Worm (Caenorhabditis elegans) whole organism, L4/young adult: ENCODE measurements around the gene suca-1.

Experiments
- W03F9.2 ChIP-seq: fragments of 150-350 bp; optimal IDR thresholded peaks from 2 replicates; lab custom pipeline; 2014; ENCODE audit warnings: missing biosample characterization, missing genetic modification characterization
- dao-5 ChIP-seq: sonication (generic microtip); optimal IDR thresholded peaks from 2 replicates; lab custom pipeline; 2016; ENCODE audit warnings: missing genotype, missing genetic modification characterization, moderate library complexity, missing compliant biosample characterization
- him-1 ChIP-seq: sonication (generic microtip); optimal IDR thresholded peaks from 2 replicates; lab custom pipeline; 2016; ENCODE audit warnings: missing genotype, missing genetic modification reagents, missing genetic modification characterization, missing compliant biosample characterization

Gene suca-1

ce11 chrX:10881984-10882383 lies 17.9 kb downstream of the suca-1 start, which contains the start of gene T21E8.6:
Gene T21E8.6, plus strand, starts transcription at chrX:10882284.
- no peak for TF ChIP-seq dao-5
- no peak for TF ChIP-seq him-1 (tag; lab: Kevin White, UChicago)
- no peak for TF ChIP-seq W03F9.2 (tag; lab: Kevin White, UChicago)

ce11 chrX:10880509-10880908 lies 19.4 kb downstream of the suca-1 start, which contains the start of gene T21E8.4:
Gene T21E8.4, plus strand, starts transcription at chrX:10880809.
- TF ChIP-seq dao-5: no peak
- TF ChIP-seq him-1 (tag; lab: Kevin White, UChicago): no peak
- no peak for TF ChIP-seq W03F9.2 (tag; lab: Kevin White, UChicago)

DNA sequence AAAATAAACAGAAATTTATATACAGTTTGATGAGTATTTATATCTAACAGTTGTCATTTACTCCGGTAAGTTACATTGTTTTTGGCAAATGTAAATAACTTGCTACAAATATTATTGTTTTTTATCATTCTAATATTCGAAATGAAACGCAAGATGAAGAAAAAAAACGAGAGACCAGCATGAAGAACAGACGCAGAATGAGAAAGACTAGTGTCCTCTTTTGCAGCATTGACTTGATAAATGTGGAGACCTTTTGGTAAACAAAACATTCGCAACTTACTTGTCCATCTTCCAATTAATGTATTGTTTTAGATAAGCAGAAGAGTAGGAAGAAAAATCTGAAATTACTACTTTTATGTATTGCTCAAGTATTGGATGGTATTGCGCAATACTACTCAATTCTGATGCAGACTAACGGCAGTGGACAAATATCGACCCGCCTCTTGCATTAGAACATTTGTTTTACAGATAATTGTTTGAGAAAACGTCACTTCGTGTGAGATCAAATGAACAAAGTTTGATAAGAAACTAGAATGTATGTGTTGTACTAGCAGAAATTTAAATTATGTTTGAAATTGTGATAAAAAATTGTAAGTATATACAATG lies 22.7 kb downstream of the suca-1 start, which contains the start of gene pgp-6:
Gene pgp-6 (minus strand): TSS at position 288 of the 606 bp plus-strand sequence.
- TF ChIP-seq W03F9.2 (tag; lab: Kevin White, UChicago): no peak
- no peak for TF ChIP-seq dao-5
- TF ChIP-seq him-1 (tag; lab: Kevin White, UChicago): no peak

ce11 chrX:10870137-10870536 lies 29.8 kb downstream of the suca-1 start, which contains the start of gene pgp-7:
Gene pgp-7, minus strand, starts transcription at chrX:10870237.
- no peak for TF ChIP-seq W03F9.2 (tag; lab: Kevin White, UChicago)
- no peak for TF ChIP-seq dao-5
- no peak for TF ChIP-seq him-1 (tag; lab: Kevin White, UChicago)

DNA sequence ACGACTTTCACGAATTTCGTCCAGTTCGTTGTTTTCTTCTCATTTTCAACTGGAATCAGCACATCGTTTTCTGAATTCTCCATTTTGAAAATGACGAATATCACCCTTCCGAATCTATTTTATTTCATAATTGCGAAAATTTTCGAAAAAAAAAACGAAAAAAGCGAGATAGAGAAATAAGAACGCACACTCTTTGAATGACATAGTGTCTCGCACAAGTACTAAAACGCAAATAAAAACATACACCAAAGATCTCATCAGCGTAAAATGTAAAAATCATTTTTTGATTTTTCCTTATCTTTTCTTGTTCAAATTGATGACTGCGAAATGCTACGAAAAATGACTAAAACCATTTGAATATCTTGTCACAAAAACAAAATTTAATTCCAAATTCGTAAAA lies 35.6 kb downstream of the suca-1 start, which contains the start of gene pgp-8:
Gene pgp-8 (minus strand): TSS at position 101 of the 400 bp plus-strand sequence.
- TF ChIP-seq W03F9.2 (tag; lab: Kevin White, UChicago) (no peak), him-1 (tag; lab: Kevin White, UChicago) (no peak), dao-5 (no peak)

DNA sequence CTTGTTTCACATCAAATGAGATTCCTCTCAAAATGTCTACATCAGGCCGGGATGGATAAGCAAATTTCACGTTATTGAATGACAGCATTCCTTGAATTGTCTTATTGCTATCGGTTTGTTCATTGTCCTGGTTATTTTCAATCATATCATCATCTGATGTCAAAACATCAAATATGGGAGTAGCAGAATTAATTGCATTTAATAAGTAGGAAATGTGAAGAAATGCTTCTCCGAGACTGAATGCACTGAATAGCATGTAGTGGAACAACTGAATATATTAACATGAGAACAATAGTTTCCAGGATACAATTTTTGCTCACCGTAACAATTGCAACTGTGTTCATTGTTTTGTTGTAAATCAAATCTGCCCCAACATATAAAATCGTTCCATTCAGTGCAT lies 37.3 kb downstream of the suca-1 start:
- TF ChIP-seq W03F9.2 (tag; lab: Kevin White, UChicago) (no peak), dao-5 (no peak)

- TF ChIP-seq dao-5 (no peak), him-1 (tag; lab: Kevin White, UChicago) (no peak), W03F9.2 (tag; lab: Kevin White, UChicago) (no peak)
Measured at ce11 chrX:10861673-10862072, 38.2 kb downstream of the suca-1 start.

ce11 chrX:10859622-10860021 lies 40.3 kb downstream of the suca-1 start:
- no peak for TF ChIP-seq W03F9.2 (tag; lab: Kevin White, UChicago)
- no peak for TF ChIP-seq him-1 (tag; lab: Kevin White, UChicago)
- TF ChIP-seq dao-5: no peak

- TF ChIP-seq W03F9.2 (tag; lab: Kevin White, UChicago) (no peak), him-1 (tag; lab: Kevin White, UChicago) (no peak), dao-5 (no peak)
Measured at ce11 chrX:10859211-10859610, 40.7 kb downstream of the suca-1 start, which contains the start of gene pgp-5. Gene pgp-5, minus strand, starts transcription at chrX:10859297.

DNA sequence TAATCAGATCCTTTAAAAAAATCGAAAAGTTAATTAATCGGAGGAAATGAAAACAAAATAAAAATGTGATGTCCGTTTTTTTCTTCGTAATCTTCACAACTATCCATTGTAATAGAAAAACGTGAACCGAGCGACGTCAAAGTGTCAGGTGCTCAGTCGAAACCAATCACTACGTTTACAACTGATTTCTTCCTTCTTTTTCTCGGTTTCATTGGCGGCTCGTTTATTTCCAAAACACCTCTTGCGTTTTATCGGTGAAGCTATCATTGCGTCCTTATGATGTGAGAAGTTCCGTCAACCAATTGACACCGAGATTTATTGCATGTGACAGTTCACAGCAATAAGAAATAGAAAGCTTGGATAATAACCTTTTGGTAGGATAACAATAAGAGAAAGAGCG lies 46.6 kb downstream of the suca-1 start:
- no peak for TF ChIP-seq W03F9.2 (tag; lab: Kevin White, UChicago)
- no peak for TF ChIP-seq him-1 (tag; lab: Kevin White, UChicago)
- TF ChIP-seq dao-5: no peak

DNA sequence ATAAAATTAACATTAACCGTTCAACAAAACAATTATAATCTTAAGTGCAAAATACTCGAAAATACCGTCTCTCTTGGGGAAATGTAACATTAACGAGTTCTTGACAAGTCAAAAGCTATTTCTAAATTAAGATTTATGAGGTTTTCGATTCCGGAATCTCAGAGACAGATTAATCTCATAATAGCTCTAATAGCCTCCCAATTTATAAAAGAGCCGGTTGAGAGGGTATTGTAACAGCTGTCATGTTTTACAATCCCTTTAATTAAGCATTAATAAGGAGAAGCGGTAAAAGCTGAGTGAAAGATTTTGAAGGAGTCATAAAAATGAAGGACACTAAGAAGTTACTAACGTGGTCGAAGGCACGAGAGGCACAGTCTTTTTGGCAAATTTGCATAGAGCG lies 48.2 kb downstream of the suca-1 start:
- TF ChIP-seq dao-5 (no peak), W03F9.2 (tag; lab: Kevin White, UChicago) (no peak), him-1 (tag; lab: Kevin White, UChicago) (no peak)

DNA sequence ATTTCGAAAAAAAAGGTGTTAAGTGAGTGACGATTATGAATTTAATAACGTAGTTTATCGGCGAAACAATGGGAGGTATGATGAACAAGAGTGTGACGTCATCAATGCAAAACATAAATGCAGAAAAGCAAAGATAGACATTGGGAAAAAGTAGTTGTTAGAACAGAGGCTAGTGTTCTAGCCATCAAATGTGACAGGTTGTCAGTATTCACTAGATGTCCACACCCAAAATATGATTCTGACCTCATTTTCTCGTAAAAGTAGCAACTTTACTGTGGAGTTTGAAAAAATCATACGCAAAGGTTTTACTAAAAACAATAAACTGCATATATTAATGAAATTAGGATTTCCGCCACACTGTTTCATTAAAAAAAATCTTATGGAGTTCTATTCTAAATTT lies 48.7 kb downstream of the suca-1 start:
- TF ChIP-seq him-1 (tag; lab: Kevin White, UChicago) (no peak), dao-5 (no peak), W03F9.2 (tag; lab: Kevin White, UChicago) (no peak)
